Worm (Caenorhabditis elegans): ENCODE results near the gene clpp-1.

ce11 chrII:10309337-10309736 lies 6.7 kb upstream of the clpp-1 start, which contains the start of gene ZK970.8:
- TF ChIP-seq hmg-4 (GFP tag; optimal IDR thresholded peaks at IDR 0.05) (no peak), ceh-13 (GFP tag; optimal IDR thresholded peaks at IDR 0.05) (no peak), sea-1 (GFP tag; conservative IDR thresholded peaks at IDR 0.05) (no peak), hnd-1 (tag; optimal IDR thresholded peaks at IDR 0.05) (no peak), ama-1 (optimal IDR thresholded peaks at IDR 0.05) (no peak), ceh-36 (tag; optimal IDR thresholded peaks at IDR 0.05) (no peak), tbx-11 (GFP tag; IDR thresholded peaks at IDR 0.05) (no peak), aly-1 (tag; optimal IDR thresholded peaks at IDR 0.05) (no peak), scrt-1 (GFP tag; IDR thresholded peaks at IDR 0.05) (no peak), hmbx-1 (tag; optimal IDR thresholded peaks at IDR 0.05) (no peak)

Measured in whole organism, early embryonic.